Fruit fly (Drosophila melanogaster): ENCODE results near the gene Acyp.

The Acyp gene

dm6 chr2L:13893439-13893838 lies 18.4 kb upstream of the Acyp start (continued):
- TF ChIP-seq HLH106 (tag; optimal IDR thresholded peaks at IDR 0.05) = peak; percentile 55
- no peak for TF ChIP-seq Dif (GFP tag; optimal IDR thresholded peaks at IDR 0.05; ENCODE audit: partially characterized antibody)
- TF ChIP-seq Dfd (GFP tag; optimal IDR thresholded peaks at IDR 0.05) = no peak
- TF ChIP-seq psq (GFP tag; optimal IDR thresholded peaks at IDR 0.05) = peak; percentile 25
- no peak for TF ChIP-seq Vsx2 (GFP tag; optimal IDR thresholded peaks at IDR 0.05; ENCODE audit: partially characterized antibody)
- no peak for TF ChIP-seq sv (GFP tag; optimal IDR thresholded peaks at IDR 0.05)
- no peak for TF ChIP-seq CG32264 (GFP tag; optimal IDR thresholded peaks at IDR 0.05)

dm6 chr2L:13900111-13900930 lies 11.6 kb upstream of the Acyp start:
- TF ChIP-seq GATAd (GFP tag; optimal IDR thresholded peaks at IDR 0.05) = no peak
- TF ChIP-seq foxo (GFP tag; optimal IDR thresholded peaks at IDR 0.05) = no peak
- no peak for TF ChIP-seq CG9705 (GFP tag; optimal IDR thresholded peaks at IDR 0.05)
- peak; percentile 4 for TF ChIP-seq h (GFP tag; optimal IDR thresholded peaks at IDR 0.05)
- peak; percentile 50 for TF ChIP-seq fru (GFP tag; optimal IDR thresholded peaks at IDR 0.05)
- TF ChIP-seq Rel (GFP tag; optimal IDR thresholded peaks at IDR 0.05) = no peak
- peak; percentile 99 for TF ChIP-seq Rel (tag; optimal IDR thresholded peaks at IDR 0.05)
- TF ChIP-seq woc (GFP tag; optimal IDR thresholded peaks at IDR 0.05) = no peak
- TF ChIP-seq Hnf4 (GFP tag; optimal IDR thresholded peaks at IDR 0.05) = no peak
- no peak for TF ChIP-seq sv (GFP tag; optimal IDR thresholded peaks at IDR 0.05)

dm6 chr2L:13903796-13904330 lies 8.0 kb upstream of the Acyp start:
- no peak for TF ChIP-seq Myc (optimal IDR thresholded peaks at IDR 0.05)
- no peak for TF ChIP-seq dl (GFP tag; optimal IDR thresholded peaks at IDR 0.05; ENCODE audit: insufficient read depth in 1 of 2, partially characterized antibody in 2 of 2)
- no peak for TF ChIP-seq OdsH (GFP tag; optimal IDR thresholded peaks at IDR 0.05)
- TF ChIP-seq Hr83 (GFP tag; optimal IDR thresholded peaks at IDR 0.05; ENCODE audit: poor library complexity, severe bottlenecking) = peak; percentile 86
- TF ChIP-seq brk (GFP tag; optimal IDR thresholded peaks at IDR 0.05) = no peak
- TF ChIP-seq Hr78 (GFP tag; optimal IDR thresholded peaks at IDR 0.05) = no peak
- TF ChIP-seq CG9705 (GFP tag; optimal IDR thresholded peaks at IDR 0.05) = peak; percentile 3
- no peak for TF ChIP-seq foxo (GFP tag; optimal IDR thresholded peaks at IDR 0.05)
- TF ChIP-seq Hnf4 (GFP tag; optimal IDR thresholded peaks at IDR 0.05) = no peak
- no peak for TF ChIP-seq sage (GFP tag; optimal IDR thresholded peaks at IDR 0.05)
- no peak for TF ChIP-seq ey (GFP tag; optimal IDR thresholded peaks at IDR 0.05)
- TF ChIP-seq h (GFP tag; optimal IDR thresholded peaks at IDR 0.05) = no peak
- no peak for TF ChIP-seq psq (GFP tag; optimal IDR thresholded peaks at IDR 0.05)

- no peak for TF ChIP-seq jim (GFP tag; optimal IDR thresholded peaks at IDR 0.05)
- TF ChIP-seq lola (GFP tag; optimal IDR thresholded peaks at IDR 0.05) = no peak
- peak; percentile 34 for TF ChIP-seq dsf (GFP tag; optimal IDR thresholded peaks at IDR 0.05; ENCODE audit: borderline replicate concordance)
- TF ChIP-seq Sp1 (GFP tag; optimal IDR thresholded peaks at IDR 0.05) = peak; percentile 62
- TF ChIP-seq OdsH (GFP tag; optimal IDR thresholded peaks at IDR 0.05) = peak; percentile 69
- TF ChIP-seq dl (GFP tag; optimal IDR thresholded peaks at IDR 0.05; ENCODE audit: insufficient read depth in 1 of 2, partially characterized antibody in 2 of 2) = peak; percentile 98 to 99
- peak; percentile 100 for TF ChIP-seq Dif (GFP tag; optimal IDR thresholded peaks at IDR 0.05; ENCODE audit: partially characterized antibody)
- peak; percentile 78 for TF ChIP-seq CG9705 (GFP tag; optimal IDR thresholded peaks at IDR 0.05)
- TF ChIP-seq Hnf4 (GFP tag; optimal IDR thresholded peaks at IDR 0.05) = peak; percentile 83
- TF ChIP-seq N (GFP tag; optimal IDR thresholded peaks at IDR 0.05) = peak; percentile 59
- peak; percentile 85 for TF ChIP-seq br (GFP tag; optimal IDR thresholded peaks at IDR 0.05)
- no peak for TF ChIP-seq usp (GFP tag; optimal IDR thresholded peaks at IDR 0.05)
- TF ChIP-seq ey (GFP tag; optimal IDR thresholded peaks at IDR 0.05) = peak; percentile 85
- TF ChIP-seq Hr78 (GFP tag; optimal IDR thresholded peaks at IDR 0.05) = no peak
- peak; percentile 76 for TF ChIP-seq Myc (optimal IDR thresholded peaks at IDR 0.05)
- TF ChIP-seq Abd-B (GFP tag; optimal IDR thresholded peaks at IDR 0.05) = no peak
- peak; percentile 89 for TF ChIP-seq rgr (GFP tag; optimal IDR thresholded peaks at IDR 0.05)
- peak; percentile 61 for TF ChIP-seq Hr83 (GFP tag; optimal IDR thresholded peaks at IDR 0.05; ENCODE audit: poor library complexity, severe bottlenecking)
- peak; percentile 96 for TF ChIP-seq sv (GFP tag; optimal IDR thresholded peaks at IDR 0.05)
- TF ChIP-seq Vsx2 (GFP tag; optimal IDR thresholded peaks at IDR 0.05; ENCODE audit: partially characterized antibody) = peak; percentile 100
- TF ChIP-seq dmrt93B (GFP tag; optimal IDR thresholded peaks at IDR 0.05) = peak; percentile 68
- peak; percentile 78 for TF ChIP-seq HLH106 (tag; optimal IDR thresholded peaks at IDR 0.05)
- peak; percentile 82 for TF ChIP-seq psq (GFP tag; optimal IDR thresholded peaks at IDR 0.05)
- TF ChIP-seq GATAd (GFP tag; optimal IDR thresholded peaks at IDR 0.05) = peak; percentile 46
- TF ChIP-seq brk (GFP tag; optimal IDR thresholded peaks at IDR 0.05) = no peak
- TF ChIP-seq tai (GFP tag; optimal IDR thresholded peaks at IDR 0.05) = no peak
- peak; percentile 74 for TF ChIP-seq Jra (GFP tag; optimal IDR thresholded peaks at IDR 0.05)
- TF ChIP-seq Mio (GFP tag; optimal IDR thresholded peaks at IDR 0.05) = no peak
- TF ChIP-seq pan (optimal IDR thresholded peaks at IDR 0.05) = no peak
- no peak for TF ChIP-seq Rel (GFP tag; optimal IDR thresholded peaks at IDR 0.05)
- peak; percentile 23 for TF ChIP-seq Rel (tag; optimal IDR thresholded peaks at IDR 0.05)
- peak; percentile 84 for TF ChIP-seq fru (GFP tag; optimal IDR thresholded peaks at IDR 0.05)
- TF ChIP-seq CrebA (GFP tag; optimal IDR thresholded peaks at IDR 0.05; ENCODE audit: borderline replicate concordance) = no peak
These were observed 7.5 kb upstream of the Acyp start, which contains the start of gene Smg5 for dm6 chr2L:13904331-13904911. TSS of gene Smg5 (minus strand) at chr2L:13904661.

Measured in whole organism, wandering third instar larva.